Fruit fly (Drosophila melanogaster) whole organism, embryonic: Measurements from ENCODE around the gene CG17778.

ENCODE experiments used
- Adf1 ChIP-seq: fragments of 200-800 bp; sonication (Bioruptor generic); IDR thresholded peaks from 2 replicates; pipeline ENCODE4 v1.3.6; 2022; ENCODE audit warnings: missing biosample characterization, missing genetic modification characterization
- BtbVII ChIP-seq: fragments of 200-800 bp; sonication (Bioruptor generic); optimal IDR thresholded peaks from 3 replicates; lab custom pipeline; 2017; ENCODE audit warnings: missing biosample characterization, mild to moderate bottlenecking, missing genetic modification characterization
- CG10654 ChIP-seq: fragments of 200-800 bp; sonication (Bioruptor generic); optimal IDR thresholded peaks from 2 replicates; lab custom pipeline; 2016; ENCODE audit warnings: missing biosample characterization, missing genetic modification characterization
- CG11398 ChIP-seq: fragments of 200-800 bp; sonication (Bioruptor generic); optimal IDR thresholded peaks from 2 replicates; lab custom pipeline; 2016; ENCODE audit warnings: missing biosample characterization, missing genetic modification characterization
- CG11723 ChIP-seq: fragments of 200-800 bp; sonication (Bioruptor generic); optimal IDR thresholded peaks from 2 replicates; lab custom pipeline; 2017; ENCODE audit warnings: missing biosample characterization, mild to moderate bottlenecking, missing genetic modification characterization
- CG12391 ChIP-seq: fragments of 200-800 bp; sonication (Bioruptor generic); optimal IDR thresholded peaks from 3 replicates; lab custom pipeline; 2018; ENCODE audit warnings: missing biosample characterization, mild to moderate bottlenecking, missing genetic modification characterization, moderate library complexity
- CG13894 ChIP-seq: fragments of 200-800 bp; sonication (Bioruptor generic); optimal IDR thresholded peaks from 3 replicates; lab custom pipeline; 2018; ENCODE audit warnings: missing biosample characterization, mild to moderate bottlenecking, missing genetic modification characterization, moderate library complexity
- CG15479 ChIP-seq: fragments of 200-800 bp; sonication (Bioruptor generic); optimal IDR thresholded peaks from 3 replicates; lab custom pipeline; 2019; ENCODE audit warnings: missing biosample characterization, mild to moderate bottlenecking, missing genetic modification characterization, moderate library complexity
- CG15601 ChIP-seq: fragments of 200-800 bp; sonication (Bioruptor generic); optimal IDR thresholded peaks from 3 replicates; lab custom pipeline; 2019; ENCODE audit warnings: missing biosample characterization, mild to moderate bottlenecking, missing genetic modification characterization, moderate library complexity
- CG17361 ChIP-seq: fragments of 200-800 bp; sonication (Bioruptor generic); IDR thresholded peaks from 3 replicates; pipeline ENCODE4 v1.3.6; 2022; ENCODE audit warnings: missing biosample characterization, missing genetic modification characterization
- CG17802 ChIP-seq: fragments of 200-800 bp; sonication (Bioruptor generic); optimal IDR thresholded peaks from 2 replicates; lab custom pipeline; 2018; ENCODE audit warnings: missing biosample characterization, mild to moderate bottlenecking, missing genetic modification characterization, moderate library complexity
- CG17912 ChIP-seq: fragments of 200-800 bp; sonication (Bioruptor generic); optimal IDR thresholded peaks from 2 replicates; lab custom pipeline; 2018; ENCODE audit warnings: missing biosample characterization, mild to moderate bottlenecking, missing genetic modification characterization
- CG2889 ChIP-seq: fragments of 200-800 bp; sonication (Bioruptor generic); IDR thresholded peaks from 3 replicates; pipeline ENCODE4 v1.3.6; 2022; ENCODE audit warnings: missing biosample characterization, missing genetic modification characterization
- CG33557 ChIP-seq: fragments of 200-800 bp; sonication (Bioruptor generic); optimal IDR thresholded peaks from 2 replicates; lab custom pipeline; 2019; ENCODE audit warnings: missing biosample characterization, mild to moderate bottlenecking, missing genetic modification characterization, moderate library complexity
- CG6791 ChIP-seq: fragments of 200-800 bp; sonication (Bioruptor generic); IDR thresholded peaks from 3 replicates; pipeline ENCODE4 v1.3.6; 2022; ENCODE audit warnings: missing biosample characterization, missing genetic modification characterization; ENCODE audit not compliant: partially characterized antibody
- CG7786 ChIP-seq: fragments of 200-800 bp; sonication (Bioruptor generic); optimal IDR thresholded peaks from 2 replicates; lab custom pipeline; 2016; ENCODE audit warnings: missing biosample characterization, missing genetic modification characterization
- CG7928 ChIP-seq: fragments of 200-800 bp; sonication (Bioruptor generic); optimal IDR thresholded peaks from 2 replicates; lab custom pipeline; 2017; ENCODE audit warnings: missing biosample characterization, mild to moderate bottlenecking, missing genetic modification characterization
- CG8924 ChIP-seq: fragments of 200-800 bp; optimal IDR thresholded peaks from 3 replicates; lab custom pipeline; 2019; ENCODE audit warnings: missing biosample characterization, mild to moderate bottlenecking, missing genetic modification characterization, moderate library complexity
- CG9215 ChIP-seq: fragments of 200-800 bp; sonication (Bioruptor generic); IDR thresholded peaks from 2 replicates; pipeline ENCODE4 v1.3.6; 2022; ENCODE audit warnings: missing biosample characterization, missing genetic modification characterization
- CG9437 ChIP-seq: fragments of 200-800 bp; sonication (Bioruptor generic); optimal IDR thresholded peaks from 2 replicates; lab custom pipeline; 2018; ENCODE audit warnings: missing biosample characterization, mild to moderate bottlenecking, missing genetic modification characterization
- CG9932 ChIP-seq: fragments of 200-800 bp; sonication (Bioruptor generic); IDR thresholded peaks from 2 replicates; pipeline ENCODE4 v1.3.6; 2022; ENCODE audit warnings: missing biosample characterization, missing genetic modification characterization
- Dll ChIP-seq: fragments of 200-800 bp; sonication (Bioruptor generic); IDR thresholded peaks from 4 replicates; pipeline ENCODE4 v1.3.6; 2022; ENCODE audit warnings: missing biosample characterization, missing genetic modification characterization; ENCODE audit not compliant: partially characterized antibody
- H15 ChIP-seq: fragments of 200-800 bp; sonication (Bioruptor generic); IDR thresholded peaks from 3 replicates; pipeline ENCODE4 v1.3.6; 2022; ENCODE audit warnings: missing biosample characterization, missing genetic modification characterization
- Hand ChIP-seq: fragments of 200-800 bp; sonication (Bioruptor generic); optimal IDR thresholded peaks from 2 replicates; lab custom pipeline; 2017; ENCODE audit warnings: mild to moderate bottlenecking, missing biosample characterization, missing genetic modification reagents, missing genetic modification characterization
- Hsf ChIP-seq: fragments of 200-800 bp; sonication (Bioruptor generic); optimal IDR thresholded peaks from 3 replicates; lab custom pipeline; 2016; ENCODE audit warnings: missing biosample characterization, missing genetic modification characterization
- Stat92E ChIP-seq, 3 experiments: fragments of >200 bp in 2 of 3; fragments of 200-800 bp in 1 of 3; sonication (Bioruptor generic) in 1 of 3; optimal IDR thresholded peaks; 2 replicates each; lab custom pipeline; 2017 to 2019; ENCODE audit warnings: missing biosample characterization in 3 of 3, missing genetic modification characterization in 3 of 3, mild to moderate bottlenecking in 1 of 3, moderate library complexity in 1 of 3
- ase ChIP-seq: fragments of 200-800 bp; sonication (Bioruptor generic); IDR thresholded peaks from 3 replicates; pipeline ENCODE4 v1.3.6; 2022; ENCODE audit warnings: missing biosample characterization, missing genetic modification characterization
- bbx ChIP-seq: fragments of 200-800 bp; sonication (Bioruptor generic); IDR thresholded peaks from 2 replicates; pipeline ENCODE4 v1.3.6; 2022; ENCODE audit warnings: missing biosample characterization, missing genetic modification characterization; ENCODE audit not compliant: partially characterized antibody
- bowl ChIP-seq: fragments of 200-800 bp; sonication (Bioruptor generic); IDR thresholded peaks from 2 replicates; pipeline ENCODE4 v1.3.6; 2022; ENCODE audit warnings: missing biosample characterization, missing genetic modification characterization
- cg ChIP-seq: fragments of 200-800 bp; sonication (Bioruptor generic); optimal IDR thresholded peaks from 3 replicates; lab custom pipeline; 2019; ENCODE audit warnings: missing biosample characterization, mild to moderate bottlenecking, missing genetic modification characterization, moderate library complexity
- chm ChIP-seq: fragments of 200-800 bp; sonication (Bioruptor generic); IDR thresholded peaks from 2 replicates; pipeline ENCODE4 v1.3.6; 2022; ENCODE audit warnings: missing biosample characterization, missing genetic modification characterization
- chn ChIP-seq: fragments of 200-800 bp; sonication (Bioruptor generic); optimal IDR thresholded peaks from 2 replicates; lab custom pipeline; 2016; ENCODE audit warnings: missing biosample characterization, missing genetic modification characterization
- croc ChIP-seq: fragments of 200-800 bp; sonication (Bioruptor generic); conservative IDR thresholded peaks from 3 replicates; pipeline ENCODE4 v1.3.6; 2022; ENCODE audit warnings: missing biosample characterization, missing genetic modification characterization
- da ChIP-seq: fragments of 200-800 bp; sonication (Bioruptor generic); optimal IDR thresholded peaks from 2 replicates; lab custom pipeline; 2016; ENCODE audit warnings: missing biosample characterization, missing genetic modification characterization
- dmrt11E ChIP-seq: fragments of 200-800 bp; sonication (Bioruptor generic); optimal IDR thresholded peaks from 3 replicates; lab custom pipeline; 2018; ENCODE audit warnings: missing biosample characterization, mild to moderate bottlenecking, missing genetic modification characterization, moderate library complexity
- grn ChIP-seq: fragments of 200-800 bp; sonication (Bioruptor generic); optimal IDR thresholded peaks from 3 replicates; lab custom pipeline; 2017; ENCODE audit warnings: missing biosample characterization, missing genetic modification characterization
- gro ChIP-seq: fragments of 200-800 bp; sonication (Bioruptor generic); optimal IDR thresholded peaks from 2 replicates; lab custom pipeline; 2016; ENCODE audit warnings: missing biosample characterization, missing genetic modification characterization
- her ChIP-seq: fragments of 200-800 bp; sonication (Bioruptor generic); optimal IDR thresholded peaks from 2 replicates; lab custom pipeline; 2016; ENCODE audit warnings: missing biosample characterization, missing genetic modification characterization
- lab ChIP-seq: fragments of 200-800 bp; sonication (Bioruptor generic); optimal IDR thresholded peaks from 3 replicates; lab custom pipeline; 2017; ENCODE audit warnings: missing biosample characterization, missing genetic modification characterization, mild to moderate bottlenecking, moderate library complexity, missing genetic modification reagents
- maf-S ChIP-seq: fragments of 200-800 bp; sonication (Bioruptor generic); optimal IDR thresholded peaks from 2 replicates; lab custom pipeline; 2016; ENCODE audit warnings: missing biosample characterization, missing genetic modification characterization
- nau ChIP-seq: fragments of 200-800 bp; sonication (Bioruptor generic); optimal IDR thresholded peaks from 3 replicates; lab custom pipeline; 2017; ENCODE audit warnings: missing biosample characterization, mild to moderate bottlenecking, missing genetic modification characterization, missing genetic modification reagents
- pros ChIP-seq: fragments of 200-800 bp; sonication (Bioruptor generic); optimal IDR thresholded peaks from 3 replicates; lab custom pipeline; 2019; ENCODE audit warnings: missing biosample characterization, mild to moderate bottlenecking, missing genetic modification characterization, moderate library complexity
- pzg ChIP-seq: fragments of 200-800 bp; sonication (Bioruptor generic); optimal IDR thresholded peaks from 3 replicates; lab custom pipeline; 2018; ENCODE audit warnings: missing biosample characterization, mild to moderate bottlenecking, missing genetic modification characterization, moderate library complexity
- rib ChIP-seq: fragments of 200-800 bp; sonication (Bioruptor generic); IDR thresholded peaks from 2 replicates; pipeline ENCODE4 v1.3.6; 2022; ENCODE audit warnings: missing biosample characterization, missing genetic modification characterization
- row ChIP-seq: fragments of 200-800 bp; sonication (Bioruptor generic); IDR thresholded peaks from 3 replicates; pipeline ENCODE4 v1.3.6; 2022; ENCODE audit warnings: missing biosample characterization, missing genetic modification characterization
- slou ChIP-seq: fragments of 200-800 bp; sonication (Bioruptor generic); optimal IDR thresholded peaks from 3 replicates; lab custom pipeline; 2016; ENCODE audit warnings: missing biosample characterization, missing genetic modification characterization
- tio ChIP-seq: fragments of 200-800 bp; sonication (Bioruptor generic); optimal IDR thresholded peaks from 2 replicates; lab custom pipeline; 2017; ENCODE audit warnings: missing biosample characterization, missing genetic modification characterization, inconsistent platforms
- unpg ChIP-seq: fragments of 200-800 bp; sonication (Bioruptor generic); optimal IDR thresholded peaks from 3 replicates; lab custom pipeline; 2018; ENCODE audit warnings: missing biosample characterization, mild to moderate bottlenecking, missing genetic modification characterization, moderate library complexity
- vnd ChIP-seq: fragments of 200-800 bp; sonication (Bioruptor generic); IDR thresholded peaks from 3 replicates; pipeline ENCODE4 v1.3.6; 2022; ENCODE audit warnings: missing biosample characterization, missing genetic modification characterization; ENCODE audit not compliant: partially characterized antibody
- yki ChIP-seq: fragments of >200 bp; optimal IDR thresholded peaks from 3 replicates; lab custom pipeline; 2018
- zfh1 ChIP-seq: fragments of 200-800 bp; sonication (Bioruptor generic); IDR thresholded peaks from 3 replicates; pipeline ENCODE4 v1.3.6; 2022; ENCODE audit warnings: missing biosample characterization, missing genetic modification characterization

The CG17778 gene

DNA sequence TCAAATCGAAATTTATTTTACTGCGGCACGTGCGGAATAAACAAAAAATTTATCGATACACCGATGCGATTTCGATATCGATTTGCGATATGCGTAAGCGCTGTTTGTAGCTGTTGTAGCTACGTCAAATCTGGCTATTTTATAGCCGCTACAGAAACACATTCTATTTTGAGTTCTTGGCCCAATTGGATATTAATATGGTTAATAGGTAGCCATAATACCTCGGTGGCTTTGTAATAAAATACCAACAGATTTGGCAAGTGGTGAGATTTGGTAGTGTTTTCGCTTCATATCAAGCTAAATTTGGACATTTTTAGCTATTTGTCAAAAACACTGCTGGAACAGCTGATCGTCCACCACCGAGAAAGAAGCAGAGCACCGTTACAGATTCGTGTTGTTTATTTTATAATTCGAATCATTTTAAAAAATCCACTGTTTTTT, 6.9 kb upstream of the CG17778 start, which contains the start of the genes CG18273 and CG3156 (continued):
- TF ChIP-seq dmrt11E, result no peak
- no peak for TF ChIP-seq CG15479 (GFP tag; lab: Kevin White, UChicago)
- TF ChIP-seq chm (GFP tag; lab: Robert Waterston, UW), result no peak
- TF ChIP-seq CG9215 (GFP tag; lab: Robert Waterston, UW), result no peak
- no peak for TF ChIP-seq maf-S
- peak; percentile 56; the same call in 1 of the 3 replicates for TF ChIP-seq CG6791 (GFP tag; lab: Robert Waterston, UW)
- no peak for TF ChIP-seq her (GFP tag; lab: Kevin White, UChicago)
- TF ChIP-seq Hsf (GFP tag; lab: Kevin White, UChicago), result no peak
- no peak for TF ChIP-seq H15 (GFP tag; lab: Robert Waterston, UW)
- no peak; the same call in 2 of the 3 replicates for TF ChIP-seq CG17361
- TF ChIP-seq Adf1, result no peak
- no peak for TF ChIP-seq ase
- TF ChIP-seq vnd, result peak; percentile 43; the same call in 1 of the 3 replicates
- no peak for TF ChIP-seq chn (GFP tag; lab: Kevin White, UChicago)
- TF ChIP-seq CG13894, result no peak
- no peak for TF ChIP-seq CG7928 (GFP tag; lab: Kevin White, UChicago)
- TF ChIP-seq pros, result no peak
- no peak for TF ChIP-seq da (GFP tag; lab: Kevin White, UChicago)
- TF ChIP-seq gro (GFP tag; lab: Kevin White, UChicago), result peak; percentile 45
- TF ChIP-seq CG2889, result no peak
- TF ChIP-seq slou, result no peak
- no peak for TF ChIP-seq bbx (GFP tag; lab: Robert Waterston, UW)
- no peak for TF ChIP-seq CG10654 (GFP tag; lab: Kevin White, UChicago)
- TF ChIP-seq row (GFP tag; lab: Robert Waterston, UW), result peak; percentile 77
- TF ChIP-seq croc (GFP tag; lab: Robert Waterston, UW), result no peak
- no peak for TF ChIP-seq cg (GFP tag; lab: Kevin White, UChicago)
- peak; percentile 70 for TF ChIP-seq CG17802 (tag; lab: Kevin White, UChicago)
- TF ChIP-seq Hand, result no peak
- no peak for TF ChIP-seq CG17912 (GFP tag; lab: Kevin White, UChicago)
- TF ChIP-seq Stat92E (GFP tag; optimal IDR thresholded peaks at IDR 0.05; lab: Kevin White, UChicago), result peak in 1 of 3 experiments; percentile 11
- no peak for TF ChIP-seq unpg
- TF ChIP-seq CG11398 (GFP tag; lab: Kevin White, UChicago), result peak; percentile 15
- peak; percentile 62 for TF ChIP-seq pzg
- no peak for TF ChIP-seq BtbVII (GFP tag; lab: Kevin White, UChicago)
- TF ChIP-seq CG7786 (GFP tag; lab: Kevin White, UChicago), result peak; percentile 3
- no peak for TF ChIP-seq yki (lab: Kevin White, UChicago)
- TF ChIP-seq tio, result no peak
- TF ChIP-seq grn (GFP tag; lab: Kevin White, UChicago), result no peak
- no peak for TF ChIP-seq lab (GFP tag; lab: Kevin White, UChicago)
- no peak for TF ChIP-seq zfh1 (GFP tag; lab: Robert Waterston, UW)
- no peak for TF ChIP-seq CG11723 (GFP tag; lab: Kevin White, UChicago)
- no peak for TF ChIP-seq nau (GFP tag; lab: Kevin White, UChicago)
- TF ChIP-seq CG12391 (tag; lab: Kevin White, UChicago), result peak; percentile 35
- TF ChIP-seq rib, result no peak
- TF ChIP-seq CG33557 (GFP tag; lab: Kevin White, UChicago), result no peak
- TF ChIP-seq Dll, result peak; percentile 65
- TF ChIP-seq bowl, result no peak
- peak; percentile 46 for TF ChIP-seq CG9932 (GFP tag; lab: Robert Waterston, UW)
- TF ChIP-seq CG8924 (tag; lab: Kevin White, UChicago), result peak; percentile 33
- no peak for TF ChIP-seq CG15601 (tag; lab: Kevin White, UChicago)
- peak; percentile 87 for TF ChIP-seq CG9437 (GFP tag; lab: Kevin White, UChicago)
